Worm (Caenorhabditis elegans) whole organism, midembryonic: ENCODE measurements around the gene K08D8.10.

ENCODE experiments used
- cog-1 ChIP-seq: sonication (generic microtip); optimal IDR thresholded peaks from 2 replicates; lab custom pipeline; 2016; ENCODE audit warnings: missing genetic modification characterization, missing compliant biosample characterization
- flt-1 ChIP-seq: fragments of 200-800 bp; sonication (Bioruptor generic); IDR thresholded peaks from 2 replicates; pipeline ENCODE4 v1.3.6; 2022; ENCODE audit warnings: missing genetic modification characterization, missing compliant biosample characterization
- klf-2 ChIP-seq: fragments of 200-800 bp; sonication (Bioruptor generic); conservative IDR thresholded peaks from 2 replicates; pipeline ENCODE4 v1.3.6; 2022; ENCODE audit warnings: missing genetic modification reagents, missing genetic modification characterization, missing compliant biosample characterization
- ref-1 ChIP-seq: fragments of 200-800 bp; sonication (Bioruptor generic); conservative IDR thresholded peaks from 2 replicates; pipeline ENCODE4 v1.3.6; 2022; ENCODE audit warnings: missing genetic modification reagents, missing genetic modification characterization, missing compliant biosample characterization
- tab-1 ChIP-seq: fragments of 200-800 bp; sonication (Bioruptor generic); IDR thresholded peaks from 2 replicates; pipeline ENCODE4 v1.3.6; 2022; ENCODE audit warnings: missing genetic modification characterization, missing compliant biosample characterization
- ztf-23 ChIP-seq: fragments of 200-800 bp; sonication (Bioruptor generic); IDR thresholded peaks from 2 replicates; pipeline ENCODE4 v1.3.6; 2022; ENCODE audit warnings: missing genetic modification reagents, missing genetic modification characterization, missing compliant biosample characterization

ce11 chrIV:12890445-12890844 lies 9.9 kb upstream of the K08D8.10 start, which contains the start of gene K08D8.6:
- no peak for TF ChIP-seq ztf-23 (GFP tag; lab: Robert Waterston, UW)
- TF ChIP-seq klf-2 (GFP tag; lab: Robert Waterston, UW), result no peak
- no peak for TF ChIP-seq ref-1
- no peak for TF ChIP-seq tab-1 (GFP tag; lab: Robert Waterston, UW)
- TF ChIP-seq flt-1 (GFP tag; lab: Robert Waterston, UW), result no peak
- no peak for TF ChIP-seq cog-1 (tag; lab: Kevin White, UChicago)
